Fruit fly (Drosophila melanogaster) whole organism, pupa: Measurements from ENCODE around the gene CG46516.
"Not testable (repeated sequence)": the region's sequence is repeated elsewhere in the genome, so short reads cannot be mapped to it uniquely, and the experiment has no call there.

ENCODE experiments used
- CG12605 ChIP-seq: fragments of 200-800 bp; sonication (Bioruptor generic); IDR thresholded peaks from 2 replicates; pipeline ENCODE4 v1.3.6; 2022; ENCODE audit warnings: missing biosample characterization, missing genetic modification characterization
- CG17806 ChIP-seq: fragments of 200-800 bp; sonication (Bioruptor generic); optimal IDR thresholded peaks from 2 replicates; lab custom pipeline; 2018; ENCODE audit warnings: missing biosample characterization, mild to moderate bottlenecking, missing genetic modification characterization, moderate library complexity
- CG32121 ChIP-seq: fragments of 200-800 bp; sonication (Bioruptor generic); IDR thresholded peaks from 2 replicates; pipeline ENCODE4 v1.3.6; 2022; ENCODE audit warnings: missing biosample characterization, missing genetic modification characterization
- CG34367 ChIP-seq: fragments of 200-800 bp; sonication (Bioruptor generic); optimal IDR thresholded peaks from 2 replicates; lab custom pipeline; 2018; ENCODE audit warnings: missing biosample characterization, mild to moderate bottlenecking, missing genetic modification characterization
- CG4496 ChIP-seq: fragments of 200-800 bp; sonication (Bioruptor generic); IDR thresholded peaks from 3 replicates; pipeline ENCODE4 v1.3.6; 2022; ENCODE audit warnings: missing biosample characterization, missing genetic modification characterization
- CG8159 ChIP-seq: fragments of 200-800 bp; sonication (Bioruptor generic); optimal IDR thresholded peaks from 3 replicates; lab custom pipeline; 2018; ENCODE audit warnings: missing biosample characterization, mild to moderate bottlenecking, missing genetic modification characterization, moderate library complexity
- CG8301 ChIP-seq: fragments of 200-800 bp; sonication (Bioruptor generic); optimal IDR thresholded peaks from 2 replicates; lab custom pipeline; 2018; ENCODE audit warnings: missing biosample characterization, mild to moderate bottlenecking, missing genetic modification characterization
- CG9948 ChIP-seq: fragments of 200-800 bp; sonication (Bioruptor generic); optimal IDR thresholded peaks from 2 replicates; lab custom pipeline; 2018; ENCODE audit warnings: missing biosample characterization, mild to moderate bottlenecking, missing genetic modification characterization, moderate library complexity
- EcR ChIP-seq: fragments of 200-800 bp; sonication (Bioruptor generic); optimal IDR thresholded peaks from 3 replicates; lab custom pipeline; 2019; ENCODE audit warnings: missing biosample characterization, missing genetic modification characterization, mild to moderate bottlenecking, moderate library complexity, missing genetic modification reagents
- Pif1A ChIP-seq: fragments of 200-800 bp; sonication (Bioruptor generic); optimal IDR thresholded peaks from 3 replicates; lab custom pipeline; 2016; ENCODE audit warnings: missing biosample characterization, missing genetic modification characterization
- Pif1B ChIP-seq: fragments of 200-800 bp; sonication (Bioruptor generic); optimal IDR thresholded peaks from 3 replicates; lab custom pipeline; 2016; ENCODE audit warnings: missing biosample characterization, missing genetic modification characterization
- fd96Ca ChIP-seq: fragments of 200-800 bp; sonication (Bioruptor generic); IDR thresholded peaks from 3 replicates; pipeline ENCODE4 v1.3.6; 2022; ENCODE audit warnings: missing biosample characterization, missing genetic modification characterization
- gl ChIP-seq: fragments of 200-800 bp; sonication (Bioruptor generic); optimal IDR thresholded peaks from 2 replicates; lab custom pipeline; 2018; ENCODE audit warnings: missing biosample characterization, mild to moderate bottlenecking, missing genetic modification characterization

- not testable (repeated sequence) for TF ChIP-seq CG8301; CG17806 (tag; lab: Kevin White, UChicago); CG8159 (tag; lab: Kevin White, UChicago); EcR; CG4496 (GFP tag; lab: Robert Waterston, UW); CG32121 (GFP tag; lab: Robert Waterston, UW); fd96Ca (GFP tag; lab: Robert Waterston, UW); Pif1A (GFP tag; lab: Kevin White, UChicago); CG34367 (tag; lab: Kevin White, UChicago); Pif1B (GFP tag; lab: Kevin White, UChicago); gl (tag; lab: Kevin White, UChicago); CG9948 (tag; lab: Kevin White, UChicago); CG12605 (GFP tag; lab: Robert Waterston, UW)
Measured at dm6 chrX:22201883-22202282, 10.2 kb upstream of the CG46516 start, which contains the start of gene CG46515.
